Worm (Caenorhabditis elegans): ENCODE results near the gene ZK994.6.

The ZK994.6 gene

DNA sequence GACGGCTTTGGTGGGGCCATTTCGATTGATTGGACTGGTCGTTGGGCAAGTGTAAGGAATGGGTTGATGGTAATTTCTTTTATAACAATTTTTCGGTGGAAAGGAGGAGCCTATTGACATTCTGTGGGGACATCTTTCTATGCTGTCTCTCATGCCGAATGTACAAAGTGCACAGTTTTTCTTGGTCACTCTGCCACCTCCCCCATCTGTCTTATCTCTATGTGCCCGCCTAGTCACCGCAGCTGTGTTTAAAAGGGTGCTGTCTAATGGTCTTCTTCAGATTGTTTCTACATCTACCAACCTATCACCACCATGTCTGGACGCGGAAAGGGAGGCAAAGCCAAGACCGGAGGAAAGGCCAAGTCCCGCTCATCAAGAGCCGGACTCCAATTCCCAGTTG lies 25.8 kb upstream of the ZK994.6 start, which contains the start of the genes his-8 and his-7:
his-8 (minus strand) TSS at position 20 of the 400 bp plus-strand sequence.
his-7 (plus strand) TSS at position 313 of the 400 bp plus-strand sequence.
- TF ChIP-seq flt-1 (GFP tag; IDR thresholded peaks at IDR 0.05) = peak; percentile 77

DNA sequence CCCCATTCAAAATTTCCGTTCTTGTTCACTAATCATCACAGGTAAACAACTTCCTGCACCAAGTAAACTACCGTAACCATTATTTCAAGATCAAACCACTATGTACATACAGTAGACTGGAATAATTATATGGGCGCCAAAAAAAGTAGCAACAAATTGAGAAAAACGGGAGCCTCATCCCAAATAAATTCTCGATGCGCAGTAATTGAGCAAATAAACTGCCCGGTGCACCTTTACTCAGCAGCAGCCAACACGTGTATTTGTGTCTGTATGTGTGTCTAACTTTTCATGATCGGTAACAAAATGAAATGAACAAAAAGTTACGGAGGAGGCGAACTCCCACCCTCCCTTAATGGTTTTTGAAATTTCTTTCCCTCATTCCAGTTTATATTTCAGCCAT lies 22.0 kb upstream of the ZK994.6 start, which contains the start of gene otpl-5:
otpl-5 (plus strand) TSS at position 301 of the 400 bp plus-strand sequence.
- TF ChIP-seq flt-1 (GFP tag; IDR thresholded peaks at IDR 0.05) (no peak), tab-1 (GFP tag; IDR thresholded peaks at IDR 0.05) (no peak), cog-1 (tag; optimal IDR thresholded peaks at IDR 0.05) (no peak), T22C8.4 (GFP tag; IDR thresholded peaks at IDR 0.05) (no peak), klf-2 (GFP tag; conservative IDR thresholded peaks at IDR 0.05) (no peak), med-1 (GFP tag; optimal IDR thresholded peaks at IDR 0.05; ENCODE audit: insufficient read depth) (no peak), ztf-23 (GFP tag; IDR thresholded peaks at IDR 0.05) (no peak), ref-1 (GFP tag; conservative IDR thresholded peaks at IDR 0.05) (no peak), ztf-29 (GFP tag; IDR thresholded peaks at IDR 0.05) (no peak)

DNA sequence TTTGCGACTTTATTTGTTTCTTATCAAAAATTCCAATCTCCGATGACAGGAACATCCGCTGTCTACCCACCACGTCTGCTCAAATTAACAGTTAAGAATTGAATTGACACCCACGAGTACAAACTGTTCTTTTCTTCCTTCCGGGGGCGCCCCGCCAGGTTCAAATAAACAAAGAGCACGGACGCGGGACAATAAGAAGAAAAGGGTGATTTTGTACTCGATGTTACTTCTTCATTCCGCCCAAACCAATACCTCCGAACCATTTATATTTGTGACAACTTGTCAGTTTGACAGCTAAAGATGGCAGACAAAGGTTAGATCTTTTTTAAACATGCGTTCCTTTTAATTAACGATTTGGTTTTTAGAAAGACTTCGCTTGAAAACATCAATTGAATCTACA lies 18.6 kb upstream of the ZK994.6 start, which contains the start of gene otpl-6:
otpl-6 (plus strand) TSS at position 301 of the 400 bp plus-strand sequence.
- no peak for TF ChIP-seq cog-1 (tag; optimal IDR thresholded peaks at IDR 0.05)
- no peak for TF ChIP-seq flt-1 (GFP tag; IDR thresholded peaks at IDR 0.05)
- no peak for TF ChIP-seq ztf-23 (GFP tag; IDR thresholded peaks at IDR 0.05)
- no peak for TF ChIP-seq ztf-29 (GFP tag; IDR thresholded peaks at IDR 0.05)
- TF ChIP-seq ref-1 (GFP tag; conservative IDR thresholded peaks at IDR 0.05) = no peak
- TF ChIP-seq tab-1 (GFP tag; IDR thresholded peaks at IDR 0.05) = no peak
- TF ChIP-seq T22C8.4 (GFP tag; IDR thresholded peaks at IDR 0.05) = no peak
- no peak for TF ChIP-seq med-1 (GFP tag; optimal IDR thresholded peaks at IDR 0.05; ENCODE audit: insufficient read depth)
- TF ChIP-seq klf-2 (GFP tag; conservative IDR thresholded peaks at IDR 0.05) = no peak

DNA sequence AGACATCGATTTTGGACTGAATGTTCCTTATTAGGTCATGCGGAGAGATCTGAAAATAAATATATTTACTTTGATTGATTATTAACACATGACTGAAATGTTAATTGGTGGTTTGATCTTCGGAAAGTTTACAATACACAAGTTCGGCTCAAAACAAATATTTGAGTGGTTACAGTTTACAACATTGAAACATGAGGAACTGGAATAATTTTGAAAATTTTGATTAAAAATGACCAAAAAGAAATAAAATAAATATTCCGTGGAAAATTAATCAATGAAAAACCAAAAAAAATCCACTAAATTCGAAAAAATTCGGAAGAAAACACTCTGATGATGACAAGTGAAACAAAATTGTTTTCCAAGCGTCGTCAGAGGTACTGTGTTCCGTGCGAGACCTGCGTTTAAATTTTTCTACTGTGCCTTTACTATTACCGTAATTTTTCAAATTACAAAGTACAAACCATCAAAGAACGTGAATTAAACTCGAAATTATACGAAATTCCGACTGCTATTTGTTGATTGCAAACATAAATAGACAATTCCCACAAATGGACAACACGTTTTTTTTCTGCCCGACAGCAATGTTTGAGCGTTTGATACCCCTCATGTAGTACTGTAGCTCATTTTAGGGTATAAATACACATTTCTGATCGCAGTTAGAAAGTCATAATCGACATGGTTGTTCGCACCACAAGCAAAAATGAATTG lies 13.8 kb upstream of the ZK994.6 start, which contains the start of the genes F45F2.11 and otpl-7:
F45F2.11 (minus strand) TSS at position 51 of the 708 bp plus-strand sequence.
otpl-7 (plus strand) TSS at position 658 of the 708 bp plus-strand sequence.
- TF ChIP-seq flt-1 (GFP tag; IDR thresholded peaks at IDR 0.05) = no peak

DNA sequence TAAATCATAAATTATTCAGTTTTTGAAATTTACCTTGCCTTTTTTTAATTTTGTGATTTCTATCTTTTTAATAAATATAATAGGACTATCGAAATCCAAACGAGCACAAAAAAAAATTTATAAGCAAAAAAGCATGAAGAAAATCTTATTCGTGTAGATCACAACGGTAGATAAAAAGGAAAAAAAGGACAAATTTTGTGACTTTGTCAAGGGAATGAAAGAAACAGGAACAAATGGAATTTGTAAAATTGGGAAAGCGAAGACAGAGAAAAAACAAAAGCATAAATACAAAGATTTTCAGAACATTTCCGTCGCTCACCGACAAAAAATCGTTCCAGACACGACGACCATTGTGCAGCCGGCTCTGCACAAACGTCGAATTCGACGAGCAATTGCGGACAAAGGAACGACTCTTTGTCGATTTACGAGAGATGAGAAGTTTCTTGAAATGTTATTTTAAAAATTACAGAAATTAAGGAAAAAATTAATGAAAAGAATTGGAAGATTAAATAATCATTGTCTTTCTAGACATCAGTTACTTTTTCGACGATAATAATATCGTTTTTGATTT lies 11.7 kb upstream of the ZK994.6 start, which contains the start of gene F45F2.10:
F45F2.10 (minus strand) TSS at position 51 of the 571 bp plus-strand sequence.
- TF ChIP-seq ztf-29 (GFP tag; IDR thresholded peaks at IDR 0.05) = no peak
- TF ChIP-seq med-1 (GFP tag; optimal IDR thresholded peaks at IDR 0.05; ENCODE audit: insufficient read depth) = no peak
- no peak for TF ChIP-seq cog-1 (tag; optimal IDR thresholded peaks at IDR 0.05)
- no peak for TF ChIP-seq tab-1 (GFP tag; IDR thresholded peaks at IDR 0.05)
- no peak for TF ChIP-seq flt-1 (GFP tag; IDR thresholded peaks at IDR 0.05)
- no peak for TF ChIP-seq ztf-23 (GFP tag; IDR thresholded peaks at IDR 0.05)
- TF ChIP-seq klf-2 (GFP tag; conservative IDR thresholded peaks at IDR 0.05) = no peak
- TF ChIP-seq T22C8.4 (GFP tag; IDR thresholded peaks at IDR 0.05) = no peak
- no peak for TF ChIP-seq ref-1 (GFP tag; conservative IDR thresholded peaks at IDR 0.05)

DNA sequence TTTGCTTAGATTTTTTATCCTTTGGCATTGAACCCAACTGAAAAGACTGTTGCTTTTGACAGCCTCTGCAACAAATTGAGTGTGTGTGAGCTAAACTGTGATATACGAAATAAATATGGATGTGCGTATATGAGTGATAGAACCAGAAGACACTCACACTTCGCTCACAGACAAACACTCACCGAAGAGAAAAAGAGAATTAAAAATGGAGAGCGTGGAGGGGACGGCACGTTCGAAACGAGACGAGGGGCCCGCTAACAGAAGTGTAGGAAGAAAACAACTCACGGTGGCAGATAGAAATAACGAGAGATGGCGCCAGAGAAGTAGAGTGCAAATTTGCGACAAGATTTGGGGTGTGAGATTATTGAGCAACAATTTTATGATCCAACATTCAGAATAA lies 11.1 kb upstream of the ZK994.6 start:
- no peak for TF ChIP-seq flt-1 (GFP tag; IDR thresholded peaks at IDR 0.05)
- no peak for TF ChIP-seq tab-1 (GFP tag; IDR thresholded peaks at IDR 0.05)
- TF ChIP-seq ztf-29 (GFP tag; IDR thresholded peaks at IDR 0.05) = no peak
- TF ChIP-seq cog-1 (tag; optimal IDR thresholded peaks at IDR 0.05) = no peak
- TF ChIP-seq klf-2 (GFP tag; conservative IDR thresholded peaks at IDR 0.05) = no peak
- TF ChIP-seq ztf-23 (GFP tag; IDR thresholded peaks at IDR 0.05) = no peak
- no peak for TF ChIP-seq ref-1 (GFP tag; conservative IDR thresholded peaks at IDR 0.05)
- TF ChIP-seq med-1 (GFP tag; optimal IDR thresholded peaks at IDR 0.05; ENCODE audit: insufficient read depth) = no peak

DNA sequence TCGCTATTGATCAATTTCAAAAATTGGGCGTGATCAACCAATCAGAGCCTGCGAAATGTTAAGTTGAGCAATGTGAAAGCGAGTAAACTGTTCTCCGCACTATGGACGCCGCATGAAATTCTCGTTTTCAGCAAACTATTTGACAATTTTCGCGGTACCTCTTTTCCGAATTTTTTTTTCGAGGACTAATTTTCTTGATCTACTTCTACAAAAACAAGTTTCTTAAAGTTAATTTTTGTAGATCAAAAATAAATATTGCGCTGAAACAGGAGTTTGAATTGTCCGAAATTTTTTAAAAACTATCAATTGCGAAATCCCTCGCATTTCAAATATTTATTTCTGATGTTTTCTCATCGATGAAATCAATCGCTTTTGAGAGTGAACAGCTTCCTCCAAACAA lies 10.5 kb upstream of the ZK994.6 start:
- no peak for TF ChIP-seq ztf-23 (GFP tag; IDR thresholded peaks at IDR 0.05)
- no peak for TF ChIP-seq klf-2 (GFP tag; conservative IDR thresholded peaks at IDR 0.05)
- TF ChIP-seq flt-1 (GFP tag; IDR thresholded peaks at IDR 0.05) = no peak
- no peak for TF ChIP-seq ztf-29 (GFP tag; IDR thresholded peaks at IDR 0.05)
- no peak for TF ChIP-seq T22C8.4 (GFP tag; IDR thresholded peaks at IDR 0.05)
- TF ChIP-seq ref-1 (GFP tag; conservative IDR thresholded peaks at IDR 0.05) = no peak
- TF ChIP-seq cog-1 (tag; optimal IDR thresholded peaks at IDR 0.05) = no peak
- no peak for TF ChIP-seq med-1 (GFP tag; optimal IDR thresholded peaks at IDR 0.05; ENCODE audit: insufficient read depth)
- no peak for TF ChIP-seq tab-1 (GFP tag; IDR thresholded peaks at IDR 0.05)

DNA sequence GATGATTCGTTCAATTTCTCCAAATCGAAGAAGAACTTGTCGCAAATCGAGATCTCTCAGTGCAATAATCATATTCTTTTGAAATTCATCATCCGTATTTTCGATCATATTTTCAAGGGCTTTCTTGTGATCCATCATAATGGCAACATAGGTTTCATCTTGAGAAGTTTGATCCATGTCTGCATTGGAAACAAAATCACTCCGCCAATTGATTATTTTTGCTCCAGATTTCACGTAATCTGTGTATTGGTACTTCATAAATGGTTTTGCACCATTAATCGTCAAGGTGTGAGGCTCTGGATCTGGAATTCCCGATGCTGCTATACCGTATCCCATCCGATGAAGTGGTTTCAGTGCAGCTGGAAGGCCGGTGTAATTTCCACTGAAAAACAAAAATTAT lies 9.2 kb upstream of the ZK994.6 start:
- TF ChIP-seq tab-1 (GFP tag; IDR thresholded peaks at IDR 0.05) = no peak
- no peak for TF ChIP-seq klf-2 (GFP tag; conservative IDR thresholded peaks at IDR 0.05)
- TF ChIP-seq ztf-29 (GFP tag; IDR thresholded peaks at IDR 0.05) = no peak
- TF ChIP-seq ref-1 (GFP tag; conservative IDR thresholded peaks at IDR 0.05) = no peak
- TF ChIP-seq T22C8.4 (GFP tag; IDR thresholded peaks at IDR 0.05) = no peak
- TF ChIP-seq cog-1 (tag; optimal IDR thresholded peaks at IDR 0.05) = no peak
- no peak for TF ChIP-seq ztf-23 (GFP tag; IDR thresholded peaks at IDR 0.05)
- no peak for TF ChIP-seq flt-1 (GFP tag; IDR thresholded peaks at IDR 0.05)

DNA sequence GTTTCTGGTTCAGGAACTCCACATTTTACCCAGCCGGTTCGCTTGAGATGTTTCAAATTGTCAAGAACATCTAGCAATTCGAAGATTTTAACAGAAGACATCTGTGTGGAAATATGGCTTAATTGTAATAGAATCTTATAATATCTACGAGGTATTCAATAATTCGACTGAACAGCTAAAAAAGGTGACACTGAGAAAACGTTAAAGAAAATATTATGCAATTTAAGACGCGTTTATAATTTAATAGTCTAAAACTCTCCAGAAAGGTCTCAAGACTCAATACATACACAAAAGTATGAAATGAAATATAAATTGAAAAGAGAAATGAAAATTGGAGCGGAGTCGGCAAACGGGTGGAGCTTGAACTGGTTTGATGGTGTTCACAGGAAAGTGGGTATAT lies 6.1 kb upstream of the ZK994.6 start, which contains the start of gene F45F2.9:
F45F2.9 (minus strand) TSS at position 101 of the 400 bp plus-strand sequence.
- TF ChIP-seq ref-1 (GFP tag; conservative IDR thresholded peaks at IDR 0.05) (no peak), med-1 (GFP tag; optimal IDR thresholded peaks at IDR 0.05; ENCODE audit: insufficient read depth) (no peak), flt-1 (GFP tag; IDR thresholded peaks at IDR 0.05) (no peak), ztf-29 (GFP tag; IDR thresholded peaks at IDR 0.05) (no peak), klf-2 (GFP tag; conservative IDR thresholded peaks at IDR 0.05) (no peak), tab-1 (GFP tag; IDR thresholded peaks at IDR 0.05) (no peak), T22C8.4 (GFP tag; IDR thresholded peaks at IDR 0.05) (no peak), cog-1 (tag; optimal IDR thresholded peaks at IDR 0.05) (no peak), ztf-23 (GFP tag; IDR thresholded peaks at IDR 0.05) (no peak)
